Fruit fly (Drosophila melanogaster) whole organism, embryonic: Measurements from ENCODE around the gene Egfrap.
A peak's percentile ranks its signal among the peaks of the same experiment; 100 is the strongest.

ENCODE experiments used
- B-H2 ChIP-seq: fragments of 200-800 bp; sonication (Bioruptor generic); optimal IDR thresholded peaks from 2 replicates; lab custom pipeline; 2018; ENCODE audit warnings: missing biosample characterization, mild to moderate bottlenecking, missing genetic modification characterization
- BEAF-32 ChIP-seq: fragments of 200-800 bp; sonication (Bioruptor generic); optimal IDR thresholded peaks from 3 replicates; lab custom pipeline; 2017; ENCODE audit warnings: missing biosample characterization, missing genetic modification characterization, mild to moderate bottlenecking, moderate library complexity, missing genetic modification reagents
- Bdp1 ChIP-seq: fragments of 200-800 bp; sonication (Bioruptor generic); optimal IDR thresholded peaks from 3 replicates; lab custom pipeline; 2016; ENCODE audit warnings: missing biosample characterization, missing genetic modification characterization
- BtbVII ChIP-seq: fragments of 200-800 bp; sonication (Bioruptor generic); optimal IDR thresholded peaks from 3 replicates; lab custom pipeline; 2017; ENCODE audit warnings: missing biosample characterization, mild to moderate bottlenecking, missing genetic modification characterization
- CG10147 ChIP-seq: fragments of 200-800 bp; sonication (Bioruptor generic); optimal IDR thresholded peaks from 2 replicates; lab custom pipeline; 2019; ENCODE audit warnings: missing biosample characterization, mild to moderate bottlenecking, missing genetic modification characterization, moderate library complexity
- CG10274 ChIP-seq: fragments of 200-800 bp; sonication (Bioruptor generic); optimal IDR thresholded peaks from 3 replicates; lab custom pipeline; 2017; ENCODE audit warnings: missing biosample characterization, mild to moderate bottlenecking, missing genetic modification characterization
- CG10321 ChIP-seq: fragments of 200-800 bp; sonication (Bioruptor generic); IDR thresholded peaks from 2 replicates; pipeline ENCODE4 v1.3.6; 2022; ENCODE audit warnings: missing biosample characterization, missing genetic modification characterization
- CG12219 ChIP-seq: fragments of 200-800 bp; sonication (Bioruptor generic); optimal IDR thresholded peaks from 3 replicates; lab custom pipeline; 2018; ENCODE audit warnings: missing biosample characterization, mild to moderate bottlenecking, missing genetic modification characterization
- CG12744 ChIP-seq: fragments of 200-800 bp; sonication (Bioruptor generic); optimal IDR thresholded peaks from 2 replicates; lab custom pipeline; 2016; ENCODE audit warnings: missing biosample characterization, missing genetic modification characterization
- CG14014 ChIP-seq: fragments of 200-800 bp; sonication (Bioruptor generic); IDR thresholded peaks from 2 replicates; pipeline ENCODE4 v1.3.6; 2022; ENCODE audit warnings: missing biosample characterization, missing genetic modification characterization
- CG15073 ChIP-seq: fragments of 200-800 bp; sonication (Bioruptor generic); optimal IDR thresholded peaks from 2 replicates; lab custom pipeline; 2016; ENCODE audit warnings: missing biosample characterization, missing genetic modification characterization
- CG15601 ChIP-seq: fragments of 200-800 bp; sonication (Bioruptor generic); optimal IDR thresholded peaks from 3 replicates; lab custom pipeline; 2019; ENCODE audit warnings: missing biosample characterization, mild to moderate bottlenecking, missing genetic modification characterization, moderate library complexity
- CG16815 ChIP-seq: fragments of 200-800 bp; sonication (Bioruptor generic); optimal IDR thresholded peaks from 3 replicates; lab custom pipeline; 2017; ENCODE audit warnings: missing biosample characterization, mild to moderate bottlenecking, missing genetic modification characterization
- CG17829 ChIP-seq: fragments of 200-800 bp; optimal IDR thresholded peaks from 2 replicates; lab custom pipeline; 2019; ENCODE audit warnings: missing biosample characterization, mild to moderate bottlenecking, missing genetic modification characterization, moderate library complexity
- CG18619 ChIP-seq: fragments of 200-800 bp; sonication (Bioruptor generic); optimal IDR thresholded peaks from 3 replicates; lab custom pipeline; 2017; ENCODE audit warnings: missing biosample characterization, mild to moderate bottlenecking, missing genetic modification characterization
- CG31224 ChIP-seq: fragments of 200-800 bp; sonication (Bioruptor generic); IDR thresholded peaks from 2 replicates; pipeline ENCODE4 v1.3.6; 2022; ENCODE audit warnings: missing biosample characterization, missing genetic modification characterization
- CG31441 ChIP-seq: fragments of 200-800 bp; sonication (Bioruptor generic); IDR thresholded peaks from 2 replicates; pipeline ENCODE4 v1.3.6; 2022; ENCODE audit warnings: missing biosample characterization, missing genetic modification characterization
- CG33557 ChIP-seq: fragments of 200-800 bp; sonication (Bioruptor generic); optimal IDR thresholded peaks from 2 replicates; lab custom pipeline; 2019; ENCODE audit warnings: missing biosample characterization, mild to moderate bottlenecking, missing genetic modification characterization, moderate library complexity
- CG3847 ChIP-seq: fragments of 200-800 bp; sonication (Bioruptor generic); IDR thresholded peaks from 2 replicates; pipeline ENCODE4 v1.3.6; 2022; ENCODE audit warnings: missing biosample characterization, missing genetic modification characterization
- CG4282 ChIP-seq: fragments of 200-800 bp; sonication (Bioruptor generic); optimal IDR thresholded peaks from 2 replicates; lab custom pipeline; 2016; ENCODE audit warnings: missing biosample characterization, missing genetic modification characterization
- CG8290 ChIP-seq, 3 experiments: fragments of 200-800 bp; sonication (Bioruptor generic); optimal IDR thresholded peaks; 2 replicates each; lab custom pipeline; 2016 to 2019; ENCODE audit warnings: missing biosample characterization in 3 of 3, missing genetic modification characterization in 3 of 3, mild to moderate bottlenecking in 2 of 3, moderate library complexity in 1 of 3
- CG9437 ChIP-seq: fragments of 200-800 bp; sonication (Bioruptor generic); optimal IDR thresholded peaks from 2 replicates; lab custom pipeline; 2018; ENCODE audit warnings: missing biosample characterization, mild to moderate bottlenecking, missing genetic modification characterization
- CG9817 ChIP-seq: fragments of 200-800 bp; sonication (Bioruptor generic); optimal IDR thresholded peaks from 2 replicates; lab custom pipeline; 2018; ENCODE audit warnings: missing biosample characterization, mild to moderate bottlenecking, missing genetic modification characterization, moderate library complexity
- CTCF ChIP-seq: fragments of 200-800 bp; sonication (Bioruptor generic); optimal IDR thresholded peaks from 2 replicates; lab custom pipeline; 2017; ENCODE audit warnings: missing biosample characterization, mild to moderate bottlenecking, missing genetic modification characterization, moderate library complexity
- Camta ChIP-seq: fragments of 200-800 bp; sonication (Bioruptor generic); optimal IDR thresholded peaks from 2 replicates; lab custom pipeline; 2016; ENCODE audit warnings: missing biosample characterization, missing genetic modification characterization
- D19B ChIP-seq: fragments of 200-800 bp; sonication (Bioruptor generic); optimal IDR thresholded peaks from 2 replicates; lab custom pipeline; 2017; ENCODE audit warnings: missing biosample characterization, mild to moderate bottlenecking, missing genetic modification characterization
- Ets65A ChIP-seq: fragments of 200-800 bp; sonication (Bioruptor generic); peaks from one replicate; lab custom pipeline; 2016; ENCODE audit warnings: missing biosample characterization, missing genetic modification characterization
- HmgZ ChIP-seq: fragments of 200-800 bp; sonication (Bioruptor generic); optimal IDR thresholded peaks from 2 replicates; lab custom pipeline; 2018; ENCODE audit warnings: missing biosample characterization, mild to moderate bottlenecking, missing genetic modification characterization
- Hr3 ChIP-seq: fragments of 200-800 bp; sonication (Bioruptor generic); optimal IDR thresholded peaks from 3 replicates; lab custom pipeline; 2016; ENCODE audit warnings: missing biosample characterization, missing genetic modification characterization
- Lhr ChIP-seq: fragments of 200-800 bp; sonication (Bioruptor generic); optimal IDR thresholded peaks from 3 replicates; lab custom pipeline; 2017; ENCODE audit warnings: mild to moderate bottlenecking, missing biosample characterization, missing genetic modification reagents, missing genetic modification characterization
- Myb ChIP-seq: fragments of 200-800 bp; sonication (Bioruptor generic); optimal IDR thresholded peaks from 2 replicates; lab custom pipeline; 2016; ENCODE audit warnings: missing biosample characterization, missing genetic modification characterization
- Nf-YA ChIP-seq: fragments of 200-800 bp; sonication (Bioruptor generic); IDR thresholded peaks from 2 replicates; pipeline ENCODE4 v1.3.6; 2022; ENCODE audit warnings: missing biosample characterization, missing genetic modification characterization
- Stat92E ChIP-seq, 3 experiments: fragments of >200 bp in 2 of 3; fragments of 200-800 bp in 1 of 3; sonication (Bioruptor generic) in 1 of 3; optimal IDR thresholded peaks; 2 replicates each; lab custom pipeline; 2017 to 2019; ENCODE audit warnings: missing biosample characterization in 3 of 3, missing genetic modification characterization in 3 of 3, mild to moderate bottlenecking in 1 of 3, moderate library complexity in 1 of 3
- Usf ChIP-seq: fragments of 200-800 bp; sonication (Bioruptor generic); optimal IDR thresholded peaks from 2 replicates; lab custom pipeline; 2017; ENCODE audit warnings: missing genotype, missing biosample characterization, missing genetic modification characterization
- Vsx1 ChIP-seq: fragments of 200-800 bp; sonication (Bioruptor generic); optimal IDR thresholded peaks from 2 replicates; lab custom pipeline; 2017; ENCODE audit warnings: missing biosample characterization, mild to moderate bottlenecking, missing genetic modification characterization, missing genetic modification reagents
- aop ChIP-seq: fragments of 200-800 bp; sonication (Bioruptor generic); IDR thresholded peaks from 2 replicates; pipeline ENCODE4 v1.3.6; 2022; ENCODE audit warnings: missing biosample characterization, missing genetic modification characterization
- br ChIP-seq: fragments of >200 bp; optimal IDR thresholded peaks from 2 replicates; lab custom pipeline; 2017
- cato ChIP-seq: fragments of 200-800 bp; sonication (Bioruptor generic); optimal IDR thresholded peaks from 2 replicates; lab custom pipeline; 2016; ENCODE audit warnings: missing biosample characterization, missing genetic modification characterization, borderline replicate concordance
- corto ChIP-seq: fragments of 200-800 bp; sonication (Bioruptor generic); optimal IDR thresholded peaks from 2 replicates; lab custom pipeline; 2016; ENCODE audit warnings: missing biosample characterization, mild to moderate bottlenecking, missing genetic modification characterization, moderate library complexity
- dimm ChIP-seq: fragments of 200-800 bp; sonication (Bioruptor generic); IDR thresholded peaks from 2 replicates; pipeline ENCODE4 v1.3.6; 2022; ENCODE audit warnings: missing biosample characterization, missing genetic modification characterization
- dm ChIP-seq: fragments of 200-800 bp; sonication (Bioruptor generic); optimal IDR thresholded peaks from 3 replicates; lab custom pipeline; 2016; ENCODE audit warnings: missing biosample characterization, missing genetic modification characterization
- gce ChIP-seq: fragments of 200-800 bp; sonication (Bioruptor generic); IDR thresholded peaks from 3 replicates; pipeline ENCODE4 v1.3.6; 2022; ENCODE audit warnings: missing biosample characterization, missing genetic modification characterization
- gcm2 ChIP-seq: fragments of 200-800 bp; sonication (Bioruptor generic); optimal IDR thresholded peaks from 2 replicates; lab custom pipeline; 2016; ENCODE audit warnings: missing biosample characterization, missing genetic modification characterization
- gsb ChIP-seq: fragments of 200-800 bp; sonication (Bioruptor generic); IDR thresholded peaks from 2 replicates; pipeline ENCODE4 v1.3.6; 2022; ENCODE audit warnings: missing biosample characterization, missing genetic modification characterization
- klu ChIP-seq: fragments of 200-800 bp; sonication (Bioruptor generic); IDR thresholded peaks from 2 replicates; pipeline ENCODE4 v1.3.6; 2022; ENCODE audit warnings: missing biosample characterization, missing genetic modification characterization
- lola ChIP-seq, 3 experiments: fragments of >200 bp in 2 of 3; fragments of 200-800 bp in 1 of 3; sonication (Bioruptor generic) in 1 of 3; optimal IDR thresholded peaks; 2 replicates each; lab custom pipeline; 2017 to 2019; ENCODE audit warnings: missing biosample characterization in 3 of 3, missing genetic modification characterization in 3 of 3, mild to moderate bottlenecking in 1 of 3, moderate library complexity in 1 of 3
- onecut ChIP-seq: fragments of 200-800 bp; sonication (Bioruptor generic); IDR thresholded peaks from 2 replicates; pipeline ENCODE4 v1.3.6; 2022; ENCODE audit warnings: missing biosample characterization, missing genetic modification characterization
- pros ChIP-seq: fragments of 200-800 bp; sonication (Bioruptor generic); optimal IDR thresholded peaks from 3 replicates; lab custom pipeline; 2019; ENCODE audit warnings: missing biosample characterization, mild to moderate bottlenecking, missing genetic modification characterization, moderate library complexity
- seq ChIP-seq: fragments of 200-800 bp; sonication (Bioruptor generic); IDR thresholded peaks from 2 replicates; pipeline ENCODE4 v1.3.6; 2022; ENCODE audit warnings: missing biosample characterization, missing genetic modification characterization
- slp2 ChIP-seq: fragments of 200-800 bp; sonication (Bioruptor generic); optimal IDR thresholded peaks from 2 replicates; lab custom pipeline; 2016; ENCODE audit warnings: missing biosample characterization, missing genetic modification characterization
- so ChIP-seq: fragments of 200-800 bp; sonication (Bioruptor generic); IDR thresholded peaks from 3 replicates; pipeline ENCODE4 v1.3.6; 2022; ENCODE audit warnings: missing biosample characterization, missing genetic modification characterization
- vvl ChIP-seq: fragments of 200-800 bp; sonication (Bioruptor generic); IDR thresholded peaks from 2 replicates; pipeline ENCODE4 v1.3.6; 2022; ENCODE audit warnings: missing biosample characterization, missing genetic modification characterization

The Egfrap gene

DNA sequence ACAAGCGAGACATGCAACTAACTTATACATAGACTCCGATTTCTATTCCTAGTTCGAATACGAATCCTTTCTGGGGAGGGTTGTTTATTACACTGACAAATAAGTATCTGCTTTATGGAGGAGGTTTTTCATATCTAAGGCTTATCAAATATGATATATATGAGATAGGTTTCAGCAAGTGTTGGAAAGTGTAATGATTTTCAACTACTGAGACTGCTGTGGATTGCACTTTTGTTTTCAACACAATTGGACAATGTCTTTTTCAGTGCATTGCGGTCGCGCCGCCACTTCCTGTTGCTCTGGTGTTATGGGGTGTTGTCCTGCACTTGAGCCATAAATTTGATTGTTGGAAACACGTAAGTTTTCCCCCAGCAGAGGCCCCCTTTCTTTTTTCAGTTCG is 37.2 kb upstream of the Egfrap start (continued):
- TF ChIP-seq CG4282 (GFP tag; lab: Kevin White, UChicago) (no peak), gce (no peak), CG15601 (tag; lab: Kevin White, UChicago) (peak; percentile 66), CTCF (GFP tag; lab: Kevin White, UChicago) (no peak), Myb (GFP tag; lab: Kevin White, UChicago) (no peak), Hr3 (GFP tag; lab: Kevin White, UChicago) (peak; percentile 29), pros (GFP tag; lab: Kevin White, UChicago) (no peak), Usf (no peak), br (lab: Kevin White, UChicago) (no peak), CG16815 (GFP tag; lab: Kevin White, UChicago) (peak; percentile 50), CG31441 (GFP tag; lab: Robert Waterston, UW) (peak; percentile 67), Lhr (GFP tag; lab: Kevin White, UChicago) (no peak), CG10321 (no peak), aop (GFP tag; lab: Robert Waterston, UW) (no peak), BEAF-32 (GFP tag; lab: Kevin White, UChicago) (no peak), CG9817 (tag; lab: Kevin White, UChicago) (no peak), Ets65A (peak; percentile 83), CG15073 (GFP tag; lab: Kevin White, UChicago) (no peak), Camta (GFP tag; lab: Kevin White, UChicago) (peak; percentile 55), lola (GFP tag; optimal IDR thresholded peaks at IDR 0.05; lab: Kevin White, UChicago) (peak in 1 of 3 experiments; percentile 73), HmgZ (no peak), dm (GFP tag; lab: Kevin White, UChicago) (no peak), B-H2 (GFP tag; lab: Kevin White, UChicago) (no peak), gcm2 (GFP tag; lab: Kevin White, UChicago) (no peak), Bdp1 (no peak), klu (GFP tag; lab: Robert Waterston, UW) (no peak), gsb (no peak), cato (peak; percentile 16), CG31224 (GFP tag; lab: Robert Waterston, UW) (no peak), seq (no peak), CG9437 (GFP tag; lab: Kevin White, UChicago) (no peak), vvl (GFP tag; lab: Robert Waterston, UW) (peak; percentile 52), CG8290 (GFP tag; optimal IDR thresholded peaks at IDR 0.05; lab: Kevin White, UChicago) (peak; percentile 0), CG8290 (tag; optimal IDR thresholded peaks at IDR 0.05; lab: Kevin White, UChicago) (no peak), CG17829 (tag; lab: Kevin White, UChicago) (peak; percentile 81), CG12744 (GFP tag; lab: Kevin White, UChicago) (no peak), Vsx1 (no peak), onecut (GFP tag; lab: Robert Waterston, UW) (peak; percentile 62; the same call in 1 of the 2 replicates), Stat92E (GFP tag; optimal IDR thresholded peaks at IDR 0.05; lab: Kevin White, UChicago) (no peak), so (GFP tag; lab: Robert Waterston, UW) (no peak), CG12219 (GFP tag; lab: Kevin White, UChicago) (peak; percentile 52), Nf-YA (no peak), BtbVII (GFP tag; lab: Kevin White, UChicago) (no peak), CG3847 (no peak), CG10147 (GFP tag; lab: Kevin White, UChicago) (no peak), CG10274 (GFP tag; lab: Kevin White, UChicago) (no peak), slp2 (peak; percentile 15), D19B (GFP tag; lab: Kevin White, UChicago) (no peak), CG18619 (GFP tag; lab: Kevin White, UChicago) (peak; percentile 16), CG14014 (no peak), corto (no peak), dimm (GFP tag; lab: Robert Waterston, UW) (0 out of 2 replicates have a peak, but pooled peaks have one; percentile 4), CG33557 (GFP tag; lab: Kevin White, UChicago) (peak; percentile 68)
